Worm (Caenorhabditis elegans) whole organism, L2 larva: ENCODE measurements around the gene nmr-1.

Source experiments
- C34F6.9 ChIP-seq: fragments of 150-350 bp; optimal IDR thresholded peaks from 2 replicates; lab custom pipeline; 2014; ENCODE audit warnings: missing biosample characterization, missing genetic modification characterization
- F13H6.1 ChIP-seq: sonication (generic microtip); optimal IDR thresholded peaks from 2 replicates; lab custom pipeline; 2016; ENCODE audit warnings: missing genetic modification characterization, missing compliant biosample characterization
- ZK546.5 ChIP-seq: sonication (generic microtip); optimal IDR thresholded peaks from 2 replicates; lab custom pipeline; 2017; ENCODE audit warnings: missing biosample characterization, missing genetic modification characterization
- alr-1 ChIP-seq: fragments of 150-350 bp; optimal IDR thresholded peaks from 2 replicates; lab custom pipeline; 2014; ENCODE audit warnings: missing biosample characterization, missing genetic modification characterization
- aly-2 ChIP-seq: fragments of 150-350 bp; optimal IDR thresholded peaks from 2 replicates; lab custom pipeline; 2014; ENCODE audit warnings: missing biosample characterization, missing genetic modification characterization
- ama-1 ChIP-seq: fragments of 150-350 bp; optimal IDR thresholded peaks from 2 replicates; lab custom pipeline; 2018; ENCODE audit warnings: inconsistent platforms
- blmp-1 ChIP-seq: sonication (generic microtip); optimal IDR thresholded peaks from 2 replicates; lab custom pipeline; 2017; ENCODE audit warnings: missing genetic modification characterization, mild to moderate bottlenecking, missing compliant biosample characterization, antibody characterized with exemption, moderate library complexity; ENCODE audit not compliant: insufficient read depth
- ceh-16 ChIP-seq: fragments of 150-350 bp; optimal IDR thresholded peaks from 2 replicates; lab custom pipeline; 2014; ENCODE audit warnings: missing biosample characterization, missing genetic modification characterization
- ceh-82 ChIP-seq: fragments of 150-350 bp; optimal IDR thresholded peaks from 2 replicates; lab custom pipeline; 2014; ENCODE audit warnings: missing biosample characterization, missing genetic modification characterization
- egl-27 ChIP-seq: sonication (generic microtip); optimal IDR thresholded peaks from 3 replicates; lab custom pipeline; 2017; ENCODE audit warnings: missing biosample characterization, missing genetic modification reagents, missing genetic modification characterization
- elt-3 ChIP-seq: sonication (generic microtip); optimal IDR thresholded peaks from 2 replicates; lab custom pipeline; 2017; ENCODE audit warnings: missing biosample characterization, missing genetic modification characterization
- fos-1 ChIP-seq: fragments of 150-350 bp; optimal IDR thresholded peaks from 2 replicates; lab custom pipeline; 2014; ENCODE audit warnings: missing biosample characterization, missing genetic modification characterization
- lin-11 ChIP-seq: fragments of 150-350 bp; sonication (generic microtip); optimal IDR thresholded peaks from 2 replicates; lab custom pipeline; 2014; ENCODE audit warnings: missing biosample characterization, missing genetic modification characterization, inconsistent platforms, mixed read lengths
- lin-13 ChIP-seq: fragments of 150-350 bp; optimal IDR thresholded peaks from 2 replicates; lab custom pipeline; 2014; ENCODE audit warnings: missing biosample characterization, missing genetic modification reagents, missing genetic modification characterization
- lsy-2 ChIP-seq, 2 experiments: fragments of 150-350 bp in 1 of 2; sonication (generic microtip) in 1 of 2; optimal IDR thresholded peaks; 2 replicates each; lab custom pipeline; 2014 to 2017; ENCODE audit warnings: missing biosample characterization in 2 of 2, missing genetic modification characterization in 2 of 2
- mab-5 ChIP-seq: fragments of 150-350 bp; optimal IDR thresholded peaks from 2 replicates; lab custom pipeline; 2014; ENCODE audit warnings: missing biosample characterization, missing genetic modification characterization
- mbf-1 ChIP-seq: sonication (generic microtip); optimal IDR thresholded peaks from 2 replicates; lab custom pipeline; 2017; ENCODE audit warnings: missing biosample characterization, missing genetic modification characterization
- mdl-1 ChIP-seq, 2 experiments: fragments of 150-350 bp in 1 of 2; sonication (generic microtip) in 1 of 2; optimal IDR thresholded peaks; 2 replicates each; lab custom pipeline; 2017; ENCODE audit warnings: missing biosample characterization in 2 of 2, missing genetic modification characterization in 2 of 2
- nhr-11 ChIP-seq: fragments of 150-350 bp; optimal IDR thresholded peaks from 2 replicates; lab custom pipeline; 2014; ENCODE audit warnings: missing biosample characterization, missing genetic modification characterization
- nhr-12 ChIP-seq: fragments of 150-350 bp; optimal IDR thresholded peaks from 2 replicates; lab custom pipeline; 2014; ENCODE audit warnings: missing biosample characterization, missing genetic modification characterization
- nhr-129 ChIP-seq: fragments of 150-350 bp; optimal IDR thresholded peaks from 2 replicates; lab custom pipeline; 2014; ENCODE audit warnings: missing biosample characterization, missing genetic modification characterization
- nhr-77 ChIP-seq: fragments of 150-350 bp; optimal IDR thresholded peaks from 2 replicates; lab custom pipeline; 2014; ENCODE audit warnings: missing biosample characterization, missing genetic modification characterization
- sem-4 ChIP-seq: fragments of 150-350 bp; optimal IDR thresholded peaks from 2 replicates; lab custom pipeline; 2014; ENCODE audit warnings: missing biosample characterization, missing genetic modification reagents, missing genetic modification characterization
- sma-3 ChIP-seq: sonication (generic microtip); optimal IDR thresholded peaks from 2 replicates; lab custom pipeline; 2016; ENCODE audit warnings: missing genetic modification reagents, missing genetic modification characterization, missing compliant biosample characterization
- sma-9 ChIP-seq, 2 experiments: fragments of 150-350 bp in 1 of 2; sonication (generic microtip) in 1 of 2; optimal IDR thresholded peaks; 2 replicates each; lab custom pipeline; 2014 to 2016; ENCODE audit warnings: missing genetic modification characterization in 2 of 2, mild to moderate bottlenecking in 1 of 2, missing biosample characterization in 1 of 2, missing compliant biosample characterization in 1 of 2, missing genetic modification reagents in 1 of 2, moderate library complexity in 1 of 2
- snpc-4 ChIP-seq: fragments of 150-350 bp; optimal IDR thresholded peaks from 2 replicates; lab custom pipeline; 2014; ENCODE audit warnings: missing biosample characterization, missing genetic modification characterization
- unc-39 ChIP-seq: fragments of 150-350 bp; optimal IDR thresholded peaks from 2 replicates; lab custom pipeline; 2014; ENCODE audit warnings: missing biosample characterization, missing genetic modification characterization
- unc-55 ChIP-seq: fragments of 150-350 bp; sonication (generic microtip); optimal IDR thresholded peaks from 3 replicates; lab custom pipeline; 2014; ENCODE audit warnings: missing biosample characterization, missing genetic modification reagents, missing genetic modification characterization
- zag-1 ChIP-seq: fragments of 150-350 bp; optimal IDR thresholded peaks from 2 replicates; lab custom pipeline; 2014; ENCODE audit warnings: missing biosample characterization, missing genetic modification characterization
- ztf-1 ChIP-seq: fragments of 200-800 bp; sonication (Bioruptor generic); conservative IDR thresholded peaks from 2 replicates; pipeline ENCODE4 v1.3.6; 2022; ENCODE audit warnings: missing genetic modification characterization, missing compliant biosample characterization
- ztf-4 ChIP-seq: fragments of 150-350 bp; optimal IDR thresholded peaks from 2 replicates; lab custom pipeline; 2014; ENCODE audit warnings: missing biosample characterization, missing genetic modification characterization

nmr-1 gene

ce11 chrII:5465729-5466408 lies 19.5 kb upstream of the nmr-1 start, which contains the start of gene clr-1:
Gene clr-1 (plus strand): TSS chrII:5466358.
- TF ChIP-seq F13H6.1 (tag; lab: Kevin White, UChicago) (peak; percentile 13), mdl-1 (tag; optimal IDR thresholded peaks at IDR 0.05; lab: Kevin White, UChicago) (no peak)

- TF ChIP-seq ceh-82 (tag; lab: Kevin White, UChicago) (no peak), C34F6.9 (tag; lab: Kevin White, UChicago) (peak; percentile 23), F13H6.1 (tag; lab: Kevin White, UChicago) (peak; percentile 44), alr-1 (tag; lab: Kevin White, UChicago) (no peak), zag-1 (tag; lab: Kevin White, UChicago) (peak; percentile 32), lsy-2 (tag; optimal IDR thresholded peaks at IDR 0.05; lab: Kevin White, UChicago) (peak in 1 of 2 experiments; percentile 46), nhr-129 (peak; percentile 43), sem-4 (tag; lab: Kevin White, UChicago) (peak; percentile 49), unc-55 (GFP tag; lab: Kevin White, UChicago) (peak; percentile 41)
These were observed 17.4 kb upstream of the nmr-1 start for ce11 chrII:5463692-5464300.

- no peak for TF ChIP-seq zag-1 (tag; lab: Kevin White, UChicago)
- TF ChIP-seq F13H6.1 (tag; lab: Kevin White, UChicago): peak; percentile 46
- no peak for TF ChIP-seq ztf-4 (tag; lab: Kevin White, UChicago)
- TF ChIP-seq C34F6.9 (tag; lab: Kevin White, UChicago): no peak
- TF ChIP-seq mab-5 (tag; lab: Kevin White, UChicago): no peak
- TF ChIP-seq fos-1: peak; percentile 44
These were observed 14.5 kb upstream of the nmr-1 start for ce11 chrII:5460911-5461310.

- TF ChIP-seq aly-2 (tag; lab: Kevin White, UChicago): no peak
- TF ChIP-seq fos-1: peak; percentile 43
- no peak for TF ChIP-seq ceh-82 (tag; lab: Kevin White, UChicago)
- TF ChIP-seq mdl-1 (tag; optimal IDR thresholded peaks at IDR 0.05; lab: Kevin White, UChicago): no peak
- TF ChIP-seq ama-1 (lab: Kevin White, UChicago): no peak
- no peak for TF ChIP-seq unc-39 (tag; lab: Kevin White, UChicago)
- TF ChIP-seq ztf-4 (tag; lab: Kevin White, UChicago): no peak
- peak; percentile 9 for TF ChIP-seq sma-9 (GFP tag; optimal IDR thresholded peaks at IDR 0.05; lab: Kevin White, UChicago)
- TF ChIP-seq sma-9 (tag; optimal IDR thresholded peaks at IDR 0.05; lab: Kevin White, UChicago): no peak
- no peak for TF ChIP-seq lin-13
- TF ChIP-seq alr-1 (tag; lab: Kevin White, UChicago): no peak
- TF ChIP-seq mbf-1 (tag; lab: Kevin White, UChicago): no peak
- no peak for TF ChIP-seq ZK546.5 (tag; lab: Kevin White, UChicago)
- TF ChIP-seq blmp-1 (tag; lab: Kevin White, UChicago): peak; percentile 60
- TF ChIP-seq nhr-11 (tag; lab: Kevin White, UChicago): no peak
- TF ChIP-seq nhr-77 (tag; lab: Kevin White, UChicago): no peak
- no peak for TF ChIP-seq ztf-1 (GFP tag; lab: Robert Waterston, UW)
- TF ChIP-seq elt-3 (tag; lab: Kevin White, UChicago): no peak
- no peak for TF ChIP-seq snpc-4 (tag; lab: Kevin White, UChicago)
- peak; percentile 68 for TF ChIP-seq sma-3 (GFP tag; lab: Kevin White, UChicago)
These were observed 13.1 kb upstream of the nmr-1 start for ce11 chrII:5459534-5459933.

- TF ChIP-seq fos-1: peak; percentile 34
- TF ChIP-seq nhr-12 (tag; lab: Kevin White, UChicago): no peak
- no peak for TF ChIP-seq nhr-129
- TF ChIP-seq ceh-16: no peak
- no peak for TF ChIP-seq egl-27 (tag; lab: Kevin White, UChicago)
- peak; percentile 54 for TF ChIP-seq blmp-1 (tag; lab: Kevin White, UChicago)
- no peak for TF ChIP-seq lin-11 (tag; lab: Kevin White, UChicago)
These were observed 12.4 kb upstream of the nmr-1 start for ce11 chrII:5458683-5459410.
